Fruit fly (Drosophila melanogaster): ENCODE measurements around the gene CatB.

- TF ChIP-seq CTCF (optimal IDR thresholded peaks at IDR 0.05) = no peak
- TF ChIP-seq CG8478 (optimal IDR thresholded peaks at IDR 0.05) = no peak
These were observed 30.2 kb downstream of the CatB start for dm6 chr2L:8735572-8735996.

Measured in S2 (cell line).